Fruit fly (Drosophila melanogaster) whole organism, embryonic: ENCODE results near the gene ash1.

Source experiments
- Atf6 ChIP-seq: fragments of 200-800 bp; sonication (Bioruptor generic); IDR thresholded peaks from 2 replicates; pipeline ENCODE4 v1.3.6; 2022; ENCODE audit warnings: missing biosample characterization, missing genetic modification characterization
- Bgb ChIP-seq: fragments of 200-800 bp; sonication (Bioruptor generic); IDR thresholded peaks from 2 replicates; pipeline ENCODE4 v1.3.6; 2022; ENCODE audit warnings: missing biosample characterization, missing genetic modification characterization; ENCODE audit not compliant: partially characterized antibody
- CG10959 ChIP-seq: fragments of 200-800 bp; sonication (Bioruptor generic); IDR thresholded peaks from 2 replicates; pipeline ENCODE4 v1.3.6; 2022; ENCODE audit warnings: missing biosample characterization, missing genetic modification characterization
- CG13424 ChIP-seq: fragments of 200-800 bp; sonication (Bioruptor generic); optimal IDR thresholded peaks from 2 replicates; lab custom pipeline; 2019; ENCODE audit warnings: missing biosample characterization, mild to moderate bottlenecking, missing genetic modification characterization, moderate library complexity
- CG14441 ChIP-seq: fragments of 200-800 bp; sonication (Bioruptor generic); IDR thresholded peaks from 2 replicates; pipeline ENCODE4 v1.3.6; 2022; ENCODE audit warnings: missing biosample characterization, missing genetic modification characterization
- CG14710 ChIP-seq: fragments of 200-800 bp; sonication (Bioruptor generic); optimal IDR thresholded peaks from 3 replicates; lab custom pipeline; 2019; ENCODE audit warnings: missing biosample characterization, mild to moderate bottlenecking, missing genetic modification characterization, moderate library complexity
- CG15269 ChIP-seq: fragments of 200-800 bp; sonication (Bioruptor generic); optimal IDR thresholded peaks from 2 replicates; lab custom pipeline; 2018; ENCODE audit warnings: missing biosample characterization, mild to moderate bottlenecking, missing genetic modification characterization, moderate library complexity
- CG15479 ChIP-seq: fragments of 200-800 bp; sonication (Bioruptor generic); optimal IDR thresholded peaks from 3 replicates; lab custom pipeline; 2019; ENCODE audit warnings: missing biosample characterization, mild to moderate bottlenecking, missing genetic modification characterization, moderate library complexity
- CG1603 ChIP-seq: fragments of 200-800 bp; sonication (Bioruptor generic); optimal IDR thresholded peaks from 2 replicates; lab custom pipeline; 2019; ENCODE audit warnings: missing biosample characterization, mild to moderate bottlenecking, missing genetic modification characterization, moderate library complexity
- CG2199 ChIP-seq: fragments of 200-800 bp; sonication (Bioruptor generic); IDR thresholded peaks from 3 replicates; pipeline ENCODE4 v1.3.6; 2022; ENCODE audit warnings: missing biosample characterization, missing genetic modification characterization
- CG2875 ChIP-seq: fragments of 200-800 bp; sonication (Bioruptor generic); optimal IDR thresholded peaks from 2 replicates; lab custom pipeline; 2017; ENCODE audit warnings: missing biosample characterization, mild to moderate bottlenecking, missing genetic modification characterization, missing genetic modification reagents
- CG30431 ChIP-seq: fragments of 200-800 bp; sonication (Bioruptor generic); optimal IDR thresholded peaks from 2 replicates; lab custom pipeline; 2017; ENCODE audit warnings: missing biosample characterization, missing genetic modification characterization
- CG31388 ChIP-seq: fragments of 200-800 bp; sonication (Bioruptor generic); optimal IDR thresholded peaks from 2 replicates; lab custom pipeline; 2016; ENCODE audit warnings: missing biosample characterization, missing genetic modification characterization
- CG42726 ChIP-seq: fragments of 200-800 bp; sonication (Bioruptor generic); IDR thresholded peaks from 2 replicates; pipeline ENCODE4 v1.3.6; 2022; ENCODE audit warnings: missing biosample characterization, missing genetic modification characterization; ENCODE audit not compliant: partially characterized antibody
- CG4282 ChIP-seq: fragments of 200-800 bp; sonication (Bioruptor generic); optimal IDR thresholded peaks from 2 replicates; lab custom pipeline; 2016; ENCODE audit warnings: missing biosample characterization, missing genetic modification characterization
- CG43689 ChIP-seq: fragments of 200-800 bp; sonication (Bioruptor generic); IDR thresholded peaks from 2 replicates; pipeline ENCODE4 v1.3.6; 2022; ENCODE audit warnings: missing biosample characterization, missing genetic modification characterization
- CG4617 ChIP-seq: fragments of 200-800 bp; sonication (Bioruptor generic); optimal IDR thresholded peaks from 3 replicates; lab custom pipeline; 2016; ENCODE audit warnings: missing biosample characterization, missing genetic modification characterization, borderline replicate concordance
- CG4820 ChIP-seq: fragments of 200-800 bp; sonication (Bioruptor generic); optimal IDR thresholded peaks from 3 replicates; lab custom pipeline; 2016; ENCODE audit warnings: missing biosample characterization, missing genetic modification characterization
- CG5953 ChIP-seq: fragments of 200-800 bp; sonication (Bioruptor generic); IDR thresholded peaks from 2 replicates; pipeline ENCODE4 v1.3.6; 2022; ENCODE audit warnings: missing biosample characterization, missing genetic modification characterization
- CG7928 ChIP-seq: fragments of 200-800 bp; sonication (Bioruptor generic); optimal IDR thresholded peaks from 2 replicates; lab custom pipeline; 2017; ENCODE audit warnings: missing biosample characterization, mild to moderate bottlenecking, missing genetic modification characterization
- CG8290 ChIP-seq, 3 experiments: fragments of 200-800 bp; sonication (Bioruptor generic); optimal IDR thresholded peaks; 2 replicates each; lab custom pipeline; 2016 to 2019; ENCODE audit warnings: missing biosample characterization in 3 of 3, missing genetic modification characterization in 3 of 3, mild to moderate bottlenecking in 2 of 3, moderate library complexity in 1 of 3
- CG8478 ChIP-seq: fragments of >200 bp; optimal IDR thresholded peaks from 2 replicates; lab custom pipeline; 2018
- CHES-1-like ChIP-seq: fragments of 200-800 bp; sonication (Bioruptor generic); optimal IDR thresholded peaks from 2 replicates; lab custom pipeline; 2016; ENCODE audit warnings: missing biosample characterization, missing genetic modification characterization
- CTCF ChIP-seq: fragments of 200-800 bp; sonication (Bioruptor generic); optimal IDR thresholded peaks from 2 replicates; lab custom pipeline; 2017; ENCODE audit warnings: missing biosample characterization, mild to moderate bottlenecking, missing genetic modification characterization, moderate library complexity
- Chrac-16 ChIP-seq: fragments of 200-800 bp; sonication (Bioruptor generic); optimal IDR thresholded peaks from 3 replicates; lab custom pipeline; 2016; ENCODE audit warnings: missing biosample characterization, missing genetic modification characterization
- Dbx ChIP-seq: fragments of 200-800 bp; sonication (Bioruptor generic); IDR thresholded peaks from 3 replicates; pipeline ENCODE4 v1.3.6; 2022; ENCODE audit warnings: missing biosample characterization, missing genetic modification characterization
- Dfd ChIP-seq, 2 experiments: fragments of >200 bp; optimal IDR thresholded peaks; 2 replicates each; lab custom pipeline; 2017; ENCODE audit warnings: missing biosample characterization in 2 of 2, missing genetic modification characterization in 2 of 2
- HLH54F ChIP-seq: fragments of 200-800 bp; sonication (Bioruptor generic); optimal IDR thresholded peaks from 3 replicates; lab custom pipeline; 2016; ENCODE audit warnings: missing biosample characterization, missing genetic modification characterization
- HLHmδ ChIP-seq: fragments of 200-800 bp; sonication (Bioruptor generic); optimal IDR thresholded peaks from 2 replicates; lab custom pipeline; 2018; ENCODE audit warnings: missing biosample characterization, mild to moderate bottlenecking, missing genetic modification characterization, moderate library complexity
- Lpt ChIP-seq: fragments of >200 bp; optimal IDR thresholded peaks from 2 replicates; lab custom pipeline; 2018; ENCODE audit warnings: missing biosample characterization, missing genetic modification characterization
- MESR4 ChIP-seq: fragments of 200-800 bp; sonication (Bioruptor generic); optimal IDR thresholded peaks from 2 replicates; lab custom pipeline; 2018; ENCODE audit warnings: missing biosample characterization, mild to moderate bottlenecking, missing genetic modification characterization, moderate library complexity
- Mad ChIP-seq: fragments of 200-800 bp; sonication (Bioruptor generic); optimal IDR thresholded peaks from 2 replicates; lab custom pipeline; 2016; ENCODE audit warnings: missing biosample characterization, missing genetic modification characterization
- Optix ChIP-seq: fragments of 200-800 bp; sonication (Bioruptor generic); IDR thresholded peaks from 3 replicates; pipeline ENCODE4 v1.3.6; 2022; ENCODE audit warnings: missing biosample characterization, missing genetic modification characterization
- Rfx ChIP-seq: fragments of 200-800 bp; sonication (Bioruptor generic); IDR thresholded peaks from 2 replicates; pipeline ENCODE4 v1.3.6; 2022; ENCODE audit warnings: missing biosample characterization, missing genetic modification characterization
- Stat92E ChIP-seq, 3 experiments: fragments of >200 bp in 2 of 3; fragments of 200-800 bp in 1 of 3; sonication (Bioruptor generic) in 1 of 3; optimal IDR thresholded peaks; 2 replicates each; lab custom pipeline; 2017 to 2019; ENCODE audit warnings: missing biosample characterization in 3 of 3, missing genetic modification characterization in 3 of 3, mild to moderate bottlenecking in 1 of 3, moderate library complexity in 1 of 3
- amos ChIP-seq: fragments of 200-800 bp; sonication (Bioruptor generic); IDR thresholded peaks from 2 replicates; pipeline ENCODE4 v1.3.6; 2022; ENCODE audit warnings: missing biosample characterization, missing genetic modification characterization; ENCODE audit not compliant: partially characterized antibody
- ash1 ChIP-seq: fragments of 200-800 bp; sonication (Bioruptor generic); optimal IDR thresholded peaks from 2 replicates; lab custom pipeline; 2018; ENCODE audit warnings: missing biosample characterization, mild to moderate bottlenecking, missing genetic modification characterization
- bbx ChIP-seq: fragments of 200-800 bp; sonication (Bioruptor generic); IDR thresholded peaks from 2 replicates; pipeline ENCODE4 v1.3.6; 2022; ENCODE audit warnings: missing biosample characterization, missing genetic modification characterization; ENCODE audit not compliant: partially characterized antibody
- jigr1 ChIP-seq: fragments of 200-800 bp; sonication (Bioruptor generic); IDR thresholded peaks from 3 replicates; pipeline ENCODE4 v1.3.6; 2022; ENCODE audit warnings: missing biosample characterization, missing genetic modification characterization
- lab ChIP-seq: fragments of 200-800 bp; sonication (Bioruptor generic); optimal IDR thresholded peaks from 3 replicates; lab custom pipeline; 2017; ENCODE audit warnings: missing biosample characterization, missing genetic modification characterization, mild to moderate bottlenecking, moderate library complexity, missing genetic modification reagents
- pros ChIP-seq: fragments of 200-800 bp; sonication (Bioruptor generic); optimal IDR thresholded peaks from 3 replicates; lab custom pipeline; 2019; ENCODE audit warnings: missing biosample characterization, mild to moderate bottlenecking, missing genetic modification characterization, moderate library complexity
- psq ChIP-seq: fragments of 200-800 bp; sonication (Bioruptor generic); optimal IDR thresholded peaks from 2 replicates; lab custom pipeline; 2017; ENCODE audit warnings: missing biosample characterization, missing genetic modification characterization
- pzg ChIP-seq: fragments of 200-800 bp; sonication (Bioruptor generic); optimal IDR thresholded peaks from 3 replicates; lab custom pipeline; 2018; ENCODE audit warnings: missing biosample characterization, mild to moderate bottlenecking, missing genetic modification characterization, moderate library complexity
- ranshi ChIP-seq: fragments of 200-800 bp; sonication (Bioruptor generic); IDR thresholded peaks from 2 replicates; pipeline ENCODE4 v1.3.6; 2022; ENCODE audit warnings: missing biosample characterization, missing genetic modification characterization
- slp2 ChIP-seq: fragments of 200-800 bp; sonication (Bioruptor generic); optimal IDR thresholded peaks from 2 replicates; lab custom pipeline; 2016; ENCODE audit warnings: missing biosample characterization, missing genetic modification characterization
- stwl ChIP-seq: fragments of 200-800 bp; sonication (Bioruptor generic); optimal IDR thresholded peaks from 3 replicates; lab custom pipeline; 2018; ENCODE audit warnings: missing biosample characterization, mild to moderate bottlenecking, missing genetic modification characterization, moderate library complexity
- tgo ChIP-seq: fragments of 200-800 bp; sonication (Bioruptor generic); IDR thresholded peaks from 3 replicates; pipeline ENCODE4 v1.3.6; 2022; ENCODE audit warnings: missing biosample characterization, missing genetic modification characterization
- tna ChIP-seq: fragments of 200-800 bp; sonication (Bioruptor generic); IDR thresholded peaks from 2 replicates; pipeline ENCODE4 v1.3.6; 2022; ENCODE audit warnings: missing biosample characterization, missing genetic modification characterization; ENCODE audit not compliant: partially characterized antibody
- unc-4 ChIP-seq: fragments of 200-800 bp; sonication (Bioruptor generic); IDR thresholded peaks from 2 replicates; pipeline ENCODE4 v1.3.6; 2022; ENCODE audit warnings: missing biosample characterization, missing genetic modification characterization; ENCODE audit not compliant: partially characterized antibody
- zen2 ChIP-seq: fragments of 200-800 bp; sonication (Bioruptor generic); IDR thresholded peaks from 3 replicates; pipeline ENCODE4 v1.3.6; 2022; ENCODE audit warnings: missing biosample characterization, missing genetic modification characterization; ENCODE audit not compliant: partially characterized antibody

Gene ash1

DNA sequence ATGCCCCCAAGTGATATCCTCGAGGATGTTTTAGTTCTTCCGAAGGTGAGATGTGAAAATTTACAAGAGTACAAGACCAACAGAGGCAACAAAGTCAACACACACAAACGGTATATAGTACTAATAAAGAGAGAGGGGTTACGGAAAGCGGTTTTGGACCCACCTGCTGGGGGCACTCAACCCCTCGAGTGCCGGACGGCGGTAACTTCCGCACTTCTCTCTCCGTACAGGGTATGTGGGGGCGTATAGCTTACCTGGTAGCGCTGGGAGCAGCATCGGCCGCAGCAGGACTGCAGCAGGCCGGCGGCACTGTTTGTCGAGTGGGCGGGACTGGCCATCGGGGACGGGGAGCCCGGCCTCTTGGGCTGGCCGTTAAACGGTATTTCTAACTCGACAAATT lies 29.1 kb downstream of the ash1 start (continued):
- no peak for TF ChIP-seq CG14710 (tag; lab: Kevin White, UChicago)
- TF ChIP-seq Dfd (GFP tag; optimal IDR thresholded peaks at IDR 0.05; lab: Kevin White, UChicago), result no peak
- TF ChIP-seq CG15479, result no peak
- TF ChIP-seq CG14441 (GFP tag; lab: Robert Waterston, UW), result no peak
- TF ChIP-seq Lpt, result no peak
- TF ChIP-seq Mad (GFP tag; lab: Kevin White, UChicago), result no peak
- no peak for TF ChIP-seq CG2875 (GFP tag; lab: Kevin White, UChicago)
- no peak for TF ChIP-seq CG13424 (tag; lab: Kevin White, UChicago)
- TF ChIP-seq CG43689, result no peak
- TF ChIP-seq, all 482 proteins: peak for 6

DNA sequence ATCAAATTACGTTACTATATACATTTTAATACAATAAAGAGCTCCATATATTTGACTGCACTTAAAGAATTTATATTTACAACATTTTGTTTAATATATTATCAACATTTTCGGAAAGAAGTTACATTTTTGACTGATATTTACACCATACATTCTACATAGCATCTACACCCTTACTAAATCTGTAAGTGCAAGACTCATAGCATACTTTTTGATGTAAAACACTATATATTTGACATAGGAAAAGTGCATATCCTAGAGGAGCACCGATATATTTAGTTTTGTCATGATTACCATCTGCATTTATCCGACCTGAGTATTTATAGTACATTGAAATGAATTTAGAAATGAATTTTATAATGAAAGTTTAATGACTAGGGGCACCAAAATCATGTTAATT lies 29.6 kb downstream of the ash1 start:
- TF ChIP-seq CG30431 (no peak), slp2 (no peak), CG42726 (0 out of 2 replicates have a peak, but pooled peaks have one; percentile 12), MESR4 (GFP tag; lab: Kevin White, UChicago) (no peak), Rfx (GFP tag; lab: Robert Waterston, UW) (no peak), psq (GFP tag; lab: Kevin White, UChicago) (no peak), HLH54F (no peak), Chrac-16 (GFP tag; lab: Kevin White, UChicago) (no peak), stwl (peak; percentile 14), tgo (no peak), CG14710 (tag; lab: Kevin White, UChicago) (no peak), CG10959 (no peak), CG8478 (lab: Kevin White, UChicago) (no peak), CG2199 (peak; percentile 68; the same call in 1 of the 3 replicates), amos (peak; percentile 60; the same call in 1 of the 2 replicates), Optix (no peak), zen2 (GFP tag; lab: Robert Waterston, UW) (no peak), jigr1 (GFP tag; lab: Robert Waterston, UW) (no peak), Atf6 (GFP tag; lab: Robert Waterston, UW) (no peak), CG4282 (no peak), CG14441 (GFP tag; lab: Robert Waterston, UW) (no peak), ranshi (no peak), CG8290 (GFP tag; optimal IDR thresholded peaks at IDR 0.05; lab: Kevin White, UChicago) (no peak), CG8290 (tag; optimal IDR thresholded peaks at IDR 0.05; lab: Kevin White, UChicago) (no peak), Bgb (GFP tag; lab: Robert Waterston, UW) (peak; percentile 54), CG7928 (GFP tag; lab: Kevin White, UChicago) (no peak), CG1603 (tag; lab: Kevin White, UChicago) (peak; percentile 9), CG15269 (no peak), CG4820 (GFP tag; lab: Kevin White, UChicago) (no peak), CG5953 (no peak), ash1 (GFP tag; lab: Kevin White, UChicago) (no peak), pros (GFP tag; lab: Kevin White, UChicago) (no peak), CTCF (GFP tag; lab: Kevin White, UChicago) (peak; percentile 69), tna (GFP tag; lab: Robert Waterston, UW) (no peak), unc-4 (GFP tag; lab: Robert Waterston, UW) (no peak), pzg (GFP tag; lab: Kevin White, UChicago) (no peak), CHES-1-like (GFP tag; lab: Kevin White, UChicago) (no peak), lab (GFP tag; lab: Kevin White, UChicago) (no peak), bbx (GFP tag; lab: Robert Waterston, UW) (no peak), HLHmδ (no peak), CG31388 (no peak), Stat92E (GFP tag; optimal IDR thresholded peaks at IDR 0.05; lab: Kevin White, UChicago) (no peak), Dbx (GFP tag; lab: Robert Waterston, UW) (no peak), CG4617 (GFP tag; lab: Kevin White, UChicago) (no peak)
